Worm (Caenorhabditis elegans): ENCODE measurements around the gene marc-5.

ce11 chrII:12349866-12350265 lies 29.5 kb downstream of the marc-5 start:
- TF ChIP-seq ztf-11 (tag; optimal IDR thresholded peaks at IDR 0.05): no peak
- no peak for TF ChIP-seq nhr-12 (tag; optimal IDR thresholded peaks at IDR 0.05)
- peak; percentile 38 for TF ChIP-seq fos-1 (tag; optimal IDR thresholded peaks at IDR 0.05)
- TF ChIP-seq skn-1 (tag; optimal IDR thresholded peaks at IDR 0.05): no peak
- TF ChIP-seq blmp-1 (tag; optimal IDR thresholded peaks at IDR 0.05; ENCODE audit: insufficient read depth): no peak
- TF ChIP-seq nhr-77 (tag; optimal IDR thresholded peaks at IDR 0.05): no peak
- peak; percentile 52 for TF ChIP-seq nhr-129 (tag; optimal IDR thresholded peaks at IDR 0.05)
- no peak for TF ChIP-seq lsy-2 (tag; optimal IDR thresholded peaks at IDR 0.05)
- no peak for TF ChIP-seq ztf-4 (tag; optimal IDR thresholded peaks at IDR 0.05)
- TF ChIP-seq snpc-4 (tag; optimal IDR thresholded peaks at IDR 0.05): no peak
- TF ChIP-seq mdl-1 (tag; optimal IDR thresholded peaks at IDR 0.05): no peak
